Worm (Caenorhabditis elegans): ENCODE results near the gene twk-42.

DNA sequence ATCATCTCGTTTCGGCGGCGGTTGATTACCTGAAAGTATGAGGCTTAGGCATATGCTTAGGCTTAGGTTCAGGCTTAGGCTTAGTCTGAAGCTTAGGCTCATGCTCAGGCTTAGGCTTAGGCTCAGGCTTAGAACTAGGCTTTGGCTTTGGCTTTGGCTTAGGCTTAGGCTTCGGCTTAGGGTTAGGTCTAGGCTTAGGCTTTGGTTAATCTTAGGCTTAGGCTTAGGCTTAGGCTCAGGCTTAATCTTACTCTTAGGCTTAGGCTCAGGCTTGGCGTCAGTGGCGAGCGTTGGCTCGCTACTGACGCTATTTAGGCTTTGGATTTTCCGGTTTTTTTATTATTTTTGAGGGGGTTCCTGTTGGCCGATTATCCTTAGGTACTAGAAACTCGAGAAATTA lies 11.4 kb upstream of the twk-42 start:
- TF ChIP-seq hmg-11 (tag; optimal IDR thresholded peaks at IDR 0.05) (no peak), fos-1 (tag; optimal IDR thresholded peaks at IDR 0.05) (no peak), nhr-76 (tag; optimal IDR thresholded peaks at IDR 0.05) (no peak), egl-5 (tag; optimal IDR thresholded peaks at IDR 0.05) (no peak), lin-15B (tag; optimal IDR thresholded peaks at IDR 0.05) (no peak), nhr-43 (tag; optimal IDR thresholded peaks at IDR 0.05; ENCODE audit: poor library complexity, severe bottlenecking) (no peak), skn-1 (tag; optimal IDR thresholded peaks at IDR 0.05) (no peak), nhr-77 (tag; optimal IDR thresholded peaks at IDR 0.05) (no peak), snpc-4 (tag; optimal IDR thresholded peaks at IDR 0.05) (no peak), nhr-11 (tag; optimal IDR thresholded peaks at IDR 0.05) (no peak), nhr-28 (tag; optimal IDR thresholded peaks at IDR 0.05) (no peak), ZK546.5 (tag; optimal IDR thresholded peaks at IDR 0.05) (no peak)
